Fruit fly (Drosophila melanogaster) whole organism, embryonic: ENCODE results near the gene sesB.
A peak's percentile ranks its signal among the peaks of the same experiment; 100 is the strongest.

Experiments used
- Bdp1 ChIP-seq: fragments of 200-800 bp; sonication (Bioruptor generic); optimal IDR thresholded peaks from 3 replicates; lab custom pipeline; 2016; ENCODE audit warnings: missing biosample characterization, missing genetic modification characterization
- CG4282 ChIP-seq: fragments of 200-800 bp; sonication (Bioruptor generic); optimal IDR thresholded peaks from 2 replicates; lab custom pipeline; 2016; ENCODE audit warnings: missing biosample characterization, missing genetic modification characterization
- CG8281 ChIP-seq: fragments of 200-800 bp; sonication (Bioruptor generic); optimal IDR thresholded peaks from 2 replicates; lab custom pipeline; 2018; ENCODE audit warnings: missing biosample characterization, mild to moderate bottlenecking, missing genetic modification characterization, moderate library complexity
- Nf-YA ChIP-seq: fragments of 200-800 bp; sonication (Bioruptor generic); IDR thresholded peaks from 2 replicates; pipeline ENCODE4 v1.3.6; 2022; ENCODE audit warnings: missing biosample characterization, missing genetic modification characterization
- Poxn ChIP-seq: fragments of 200-800 bp; sonication (Bioruptor generic); IDR thresholded peaks from 2 replicates; pipeline ENCODE4 v1.3.6; 2022; ENCODE audit warnings: missing biosample characterization, missing genetic modification characterization
- fru ChIP-seq: fragments of >200 bp; optimal IDR thresholded peaks from 2 replicates; lab custom pipeline; 2017
- nau ChIP-seq: fragments of 200-800 bp; sonication (Bioruptor generic); optimal IDR thresholded peaks from 3 replicates; lab custom pipeline; 2017; ENCODE audit warnings: missing biosample characterization, mild to moderate bottlenecking, missing genetic modification characterization, missing genetic modification reagents
- pan ChIP-seq, 4 experiments: fragments of >200 bp in 3 of 4; fragments of 200-800 bp in 1 of 4; sonication (Bioruptor generic) in 1 of 4; optimal IDR thresholded peaks in 3 of 4; IDR thresholded peaks in 1 of 4; 2 replicates each; pipeline versions ENCODE4 v1.3.6 to Lab custom; 2017 to 2022; ENCODE audit warnings: missing biosample characterization in 2 of 4, missing genetic modification characterization in 2 of 4, mixed read lengths in 1 of 4
- repo ChIP-seq: fragments of 200-800 bp; sonication (Bioruptor generic); optimal IDR thresholded peaks from 2 replicates; lab custom pipeline; 2016; ENCODE audit warnings: missing biosample characterization, missing genetic modification characterization
- run ChIP-seq: fragments of 200-800 bp; sonication (Bioruptor generic); optimal IDR thresholded peaks from 3 replicates; lab custom pipeline; 2018; ENCODE audit warnings: missing biosample characterization, mild to moderate bottlenecking, missing genetic modification characterization
- tin ChIP-seq: fragments of 200-800 bp; sonication (Bioruptor generic); optimal IDR thresholded peaks from 3 replicates; lab custom pipeline; 2016; ENCODE audit warnings: missing biosample characterization, missing genetic modification characterization

- no peak for TF ChIP-seq CG4282 (GFP tag; lab: Kevin White, UChicago)
- TF ChIP-seq pan (optimal IDR thresholded peaks at IDR 0.05; lab: Kevin White, UChicago) = no peak
- TF ChIP-seq pan (GFP tag; optimal IDR thresholded peaks at IDR 0.05 in 1 of 2, IDR thresholded peaks at IDR 0.05 in 1 of 2) = peak in 1 of 2 experiments; percentile 34
- no peak for TF ChIP-seq CG8281
- no peak for TF ChIP-seq fru (lab: Kevin White, UChicago)
- peak; percentile 37 for TF ChIP-seq repo
- TF ChIP-seq Nf-YA = no peak
- TF ChIP-seq run (tag; lab: Kevin White, UChicago) = no peak
- peak; percentile 6 for TF ChIP-seq Bdp1 (GFP tag; lab: Kevin White, UChicago)
- TF ChIP-seq nau (GFP tag; lab: Kevin White, UChicago) = no peak
- TF ChIP-seq tin (GFP tag; lab: Kevin White, UChicago) = peak; percentile 68
- TF ChIP-seq Poxn = no peak
Observed at dm6 chrX:10832369-10832768, 45.6 kb upstream of the sesB start.
